Worm (Caenorhabditis elegans) whole organism, L2 larva: ENCODE results near the gene smcl-1.

Experiments used
- lin-13 ChIP-seq: fragments of 150-350 bp; optimal IDR thresholded peaks from 2 replicates; lab custom pipeline; 2014; ENCODE audit warnings: missing biosample characterization, missing genetic modification reagents, missing genetic modification characterization
- ztf-1 ChIP-seq: fragments of 200-800 bp; sonication (Bioruptor generic); conservative IDR thresholded peaks from 2 replicates; pipeline ENCODE4 v1.3.6; 2022; ENCODE audit warnings: missing genetic modification characterization, missing compliant biosample characterization

- TF ChIP-seq lin-13 (GFP tag; lab: Kevin White, UChicago), result no peak
- TF ChIP-seq ztf-1 (GFP tag; lab: Robert Waterston, UW), result no peak
Observed at ce11 chrX:11679211-11679977, 13.9 kb upstream of the smcl-1 start.
